Worm (Caenorhabditis elegans) whole organism, early embryonic: Measurements from ENCODE around the gene arrd-15.

ENCODE experiments used
- aly-1 ChIP-seq: sonication (generic microtip); optimal IDR thresholded peaks from 2 replicates; lab custom pipeline; 2016; ENCODE audit warnings: missing genetic modification characterization, missing compliant biosample characterization
- ceh-13 ChIP-seq: fragments of 200-800 bp; sonication (Bioruptor generic); optimal IDR thresholded peaks from 2 replicates; lab custom pipeline; 2018; ENCODE audit warnings: mild to moderate bottlenecking, missing genetic modification characterization, missing compliant biosample characterization
- ceh-36 ChIP-seq: sonication (generic microtip); optimal IDR thresholded peaks from 2 replicates; lab custom pipeline; 2016; ENCODE audit warnings: missing genetic modification characterization, inconsistent platforms, missing compliant biosample characterization
- flt-1 ChIP-seq: fragments of 200-800 bp; sonication (Bioruptor generic); IDR thresholded peaks from 2 replicates; pipeline ENCODE4 v1.3.6; 2022; ENCODE audit warnings: missing genetic modification characterization, missing compliant biosample characterization
- hmbx-1 ChIP-seq: sonication (generic microtip); optimal IDR thresholded peaks from 2 replicates; lab custom pipeline; 2016; ENCODE audit warnings: mild to moderate bottlenecking, missing genetic modification characterization, missing compliant biosample characterization
- hnd-1 ChIP-seq: sonication (generic microtip); optimal IDR thresholded peaks from 2 replicates; lab custom pipeline; 2016; ENCODE audit warnings: missing genetic modification characterization, missing compliant biosample characterization
- tbx-11 ChIP-seq: fragments of 200-800 bp; sonication (Bioruptor generic); IDR thresholded peaks from 2 replicates; pipeline ENCODE4 v1.3.6; 2022; ENCODE audit warnings: missing genetic modification characterization, missing compliant biosample characterization
- tbx-37 ChIP-seq: fragments of 200-800 bp; sonication (Bioruptor generic); conservative IDR thresholded peaks from 2 replicates; pipeline ENCODE4 v1.3.6; 2022; ENCODE audit warnings: missing genetic modification reagents, missing genetic modification characterization, missing compliant biosample characterization

DNA sequence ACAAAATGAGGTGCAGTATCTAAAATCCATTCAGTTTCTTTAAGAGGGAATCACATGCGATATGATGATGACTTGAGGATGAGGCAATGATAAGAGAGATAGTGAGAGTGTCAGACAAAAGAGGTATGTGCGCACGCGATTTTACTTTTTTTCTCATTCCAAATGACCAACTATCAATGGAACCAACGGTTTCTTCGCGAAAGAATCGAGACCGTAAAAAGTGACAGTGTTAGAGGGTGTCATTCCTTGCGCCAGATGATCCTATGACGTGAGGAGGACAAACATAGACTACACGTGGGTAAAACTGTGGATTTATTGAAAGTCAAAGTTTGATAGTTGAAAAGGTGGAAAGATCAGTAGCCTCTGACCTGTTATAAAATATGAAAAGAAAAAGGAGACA is 54.0 kb downstream of the arrd-15 start:
- TF ChIP-seq ceh-13 (GFP tag; lab: Kevin White, UChicago) (no peak), tbx-11 (no peak), hnd-1 (no peak), aly-1 (tag; lab: Kevin White, UChicago) (no peak), tbx-37 (GFP tag; lab: Robert Waterston, UW) (no peak), ceh-36 (tag; lab: Kevin White, UChicago) (no peak), flt-1 (no peak), hmbx-1 (no peak)
